Worm (Caenorhabditis elegans) whole organism, L1 larva: ENCODE measurements around the gene F07F6.7.

Source experiments
- C16A3.4 ChIP-seq: fragments of 150-350 bp; optimal IDR thresholded peaks from 2 replicates; lab custom pipeline; 2014; ENCODE audit warnings: missing biosample characterization, missing genetic modification characterization
- F16B12.6 ChIP-seq: fragments of 150-350 bp; optimal IDR thresholded peaks from 2 replicates; lab custom pipeline; 2014; ENCODE audit warnings: missing biosample characterization, missing genetic modification characterization
- Y116A8C.19 ChIP-seq: sonication (generic microtip); optimal IDR thresholded peaks from 2 replicates; lab custom pipeline; 2016; ENCODE audit warnings: missing compliant biosample characterization, missing genetic modification characterization, borderline replicate concordance
- aha-1 ChIP-seq: fragments of 150-350 bp; optimal IDR thresholded peaks from 2 replicates; lab custom pipeline; 2014; ENCODE audit warnings: missing biosample characterization, missing genetic modification characterization
- aly-2 ChIP-seq: fragments of 150-350 bp; optimal IDR thresholded peaks from 2 replicates; lab custom pipeline; 2014; ENCODE audit warnings: missing biosample characterization, missing genetic modification characterization
- ama-1 ChIP-seq: fragments of 150-350 bp; optimal IDR thresholded peaks from 2 replicates; lab custom pipeline; 2014
- ceh-63 ChIP-seq: fragments of 200-800 bp; sonication (Bioruptor generic); optimal IDR thresholded peaks from 2 replicates; lab custom pipeline; 2018; ENCODE audit warnings: mild to moderate bottlenecking, missing genetic modification characterization, missing compliant biosample characterization
- ceh-90 ChIP-seq: sonication (generic microtip); optimal IDR thresholded peaks from 2 replicates; lab custom pipeline; 2016; ENCODE audit warnings: missing genetic modification characterization, missing compliant biosample characterization
- dpl-1 ChIP-seq, 3 experiments: fragments of 150-350 bp in 2 of 3; sonication (generic microtip) in 1 of 3; optimal IDR thresholded peaks; 2 replicates each; lab custom pipeline; 2014 to 2017; ENCODE audit warnings: missing biosample characterization in 3 of 3, missing genetic modification characterization in 3 of 3, missing genetic modification reagents in 3 of 3
- dsc-1 ChIP-seq: sonication (generic microtip); optimal IDR thresholded peaks from 2 replicates; lab custom pipeline; 2016; ENCODE audit warnings: mild to moderate bottlenecking, missing genetic modification characterization, missing compliant biosample characterization
- efl-1 ChIP-seq, 4 experiments: fragments of 150-350 bp; optimal IDR thresholded peaks in 3 of 4; peaks in 1 of 4; 1 replicate in 1 of 4; 2 replicates in 3 of 4; lab custom pipeline; 2014; ENCODE audit warnings: missing biosample characterization in 2 of 4, missing genetic modification characterization in 2 of 4, missing genetic modification reagents in 2 of 4
- egl-13 ChIP-seq: sonication (generic microtip); optimal IDR thresholded peaks from 2 replicates; lab custom pipeline; 2016; ENCODE audit warnings: missing genotype, missing genetic modification reagents, missing genetic modification characterization, missing compliant biosample characterization
- elt-3 ChIP-seq, 6 experiments: fragments of 150-350 bp in 1 of 6; sonication (generic microtip); optimal IDR thresholded peaks; 2 replicates each; lab custom pipeline; 2017 to 2018; ENCODE audit warnings: missing biosample characterization in 6 of 6, missing genetic modification characterization in 6 of 6, inconsistent platforms in 1 of 6
- grh-1 ChIP-seq: fragments of 200-800 bp; sonication (Bioruptor generic); IDR thresholded peaks from 2 replicates; pipeline ENCODE4 v1.3.6; 2022; ENCODE audit warnings: missing genetic modification reagents, missing genetic modification characterization, missing compliant biosample characterization
- irx-1 ChIP-seq: sonication (generic microtip); optimal IDR thresholded peaks from 2 replicates; lab custom pipeline; 2016; ENCODE audit warnings: missing genetic modification characterization, missing compliant biosample characterization
- jun-1 ChIP-seq: fragments of 150-350 bp; optimal IDR thresholded peaks from 2 replicates; lab custom pipeline; 2014; ENCODE audit warnings: missing biosample characterization, missing genetic modification reagents, missing genetic modification characterization
- lin-14 ChIP-seq: fragments of 200-800 bp; sonication (Bioruptor generic); optimal IDR thresholded peaks from 2 replicates; lab custom pipeline; 2018; ENCODE audit warnings: mild to moderate bottlenecking, missing genetic modification characterization, moderate library complexity, missing compliant biosample characterization
- lin-15B ChIP-seq: fragments of 150-350 bp; sonication (generic microtip); optimal IDR thresholded peaks from 3 replicates; lab custom pipeline; 2014; ENCODE audit warnings: missing biosample characterization, missing genetic modification characterization
- lin-35 ChIP-seq, 2 experiments: fragments of 150-350 bp; optimal IDR thresholded peaks; 2 replicates each; lab custom pipeline; 2014; ENCODE audit warnings: missing biosample characterization in 2 of 2, missing genetic modification characterization in 2 of 2, missing genetic modification reagents in 2 of 2
- lsy-2 ChIP-seq, 2 experiments: fragments of 150-350 bp; optimal IDR thresholded peaks; 2 replicates each; lab custom pipeline; 2014; ENCODE audit warnings: missing biosample characterization in 2 of 2, missing genetic modification characterization in 2 of 2
- mdl-1 ChIP-seq, 2 experiments: fragments of 150-350 bp; optimal IDR thresholded peaks; 2 replicates each; lab custom pipeline; 2014 to 2017; ENCODE audit warnings: missing biosample characterization in 2 of 2, missing genetic modification characterization in 2 of 2, inconsistent platforms in 1 of 2
- mep-1 ChIP-seq: fragments of 150-350 bp; optimal IDR thresholded peaks from 2 replicates; lab custom pipeline; 2014; ENCODE audit warnings: missing biosample characterization, missing genetic modification characterization
- nhr-11 ChIP-seq: fragments of 150-350 bp; optimal IDR thresholded peaks from 2 replicates; lab custom pipeline; 2014; ENCODE audit warnings: missing biosample characterization, missing genetic modification characterization
- nhr-20 ChIP-seq: sonication (generic microtip); optimal IDR thresholded peaks from 2 replicates; lab custom pipeline; 2016; ENCODE audit warnings: mild to moderate bottlenecking, missing genetic modification characterization, missing compliant biosample characterization
- nhr-237 ChIP-seq: fragments of 150-350 bp; optimal IDR thresholded peaks from 2 replicates; lab custom pipeline; 2014; ENCODE audit warnings: missing biosample characterization, missing genetic modification characterization
- nhr-47 ChIP-seq: sonication (generic microtip); optimal IDR thresholded peaks from 2 replicates; lab custom pipeline; 2016; ENCODE audit warnings: mild to moderate bottlenecking, missing genetic modification characterization, moderate library complexity, missing compliant biosample characterization
- nhr-71 ChIP-seq: sonication (generic microtip); optimal IDR thresholded peaks from 2 replicates; lab custom pipeline; 2016; ENCODE audit warnings: mild to moderate bottlenecking, missing genetic modification characterization, moderate library complexity, missing compliant biosample characterization
- nhr-77 ChIP-seq: fragments of 150-350 bp; optimal IDR thresholded peaks from 2 replicates; lab custom pipeline; 2014; ENCODE audit warnings: missing biosample characterization, missing genetic modification characterization
- nhr-85 ChIP-seq: sonication (generic microtip); peaks from one replicate; lab custom pipeline; 2016; ENCODE audit warnings: missing genetic modification characterization, inconsistent platforms, missing compliant biosample characterization
- nhr-90 ChIP-seq: sonication (generic microtip); optimal IDR thresholded peaks from 2 replicates; lab custom pipeline; 2016; ENCODE audit warnings: mild to moderate bottlenecking, missing genetic modification characterization, missing compliant biosample characterization; ENCODE audit not compliant: poor library complexity
- pag-3 ChIP-seq: sonication (generic microtip); optimal IDR thresholded peaks from 2 replicates; lab custom pipeline; 2017; ENCODE audit warnings: missing genetic modification characterization, mild to moderate bottlenecking, missing compliant biosample characterization, antibody characterized with exemption, borderline replicate concordance; ENCODE audit not compliant: insufficient read depth
- pax-3 ChIP-seq: fragments of 200-800 bp; sonication (Bioruptor generic); optimal IDR thresholded peaks from 2 replicates; lab custom pipeline; 2018; ENCODE audit warnings: mild to moderate bottlenecking, missing genetic modification characterization, moderate library complexity, missing compliant biosample characterization
- pqm-1 ChIP-seq: sonication (generic microtip); optimal IDR thresholded peaks from 3 replicates; lab custom pipeline; 2017; ENCODE audit warnings: missing biosample characterization, missing genetic modification characterization
- rnt-1 ChIP-seq: sonication (generic microtip); optimal IDR thresholded peaks from 2 replicates; lab custom pipeline; 2016; ENCODE audit warnings: mild to moderate bottlenecking, missing genetic modification characterization, moderate library complexity, missing compliant biosample characterization
- skn-1 ChIP-seq: fragments of 150-350 bp; optimal IDR thresholded peaks from 2 replicates; lab custom pipeline; 2014; ENCODE audit warnings: missing biosample characterization, missing genetic modification characterization
- snpc-4 ChIP-seq: fragments of 150-350 bp; optimal IDR thresholded peaks from 2 replicates; lab custom pipeline; 2014; ENCODE audit warnings: missing biosample characterization, missing genetic modification characterization
- snu-23 ChIP-seq: sonication (generic microtip); optimal IDR thresholded peaks from 2 replicates; lab custom pipeline; 2016; ENCODE audit warnings: missing genetic modification characterization, missing compliant biosample characterization
- sptf-1 ChIP-seq: fragments of 150-350 bp; optimal IDR thresholded peaks from 2 replicates; lab custom pipeline; 2014; ENCODE audit warnings: missing biosample characterization, missing genetic modification characterization
- sup-37 ChIP-seq: fragments of 200-800 bp; sonication (Bioruptor generic); optimal IDR thresholded peaks from 2 replicates; lab custom pipeline; 2018; ENCODE audit warnings: mild to moderate bottlenecking, missing genetic modification characterization, missing compliant biosample characterization
- unc-30 ChIP-seq: sonication (generic microtip); optimal IDR thresholded peaks from 2 replicates; lab custom pipeline; 2017; ENCODE audit warnings: missing biosample characterization, missing genetic modification characterization
- unc-86 ChIP-seq: sonication (generic microtip); optimal IDR thresholded peaks from 2 replicates; lab custom pipeline; 2016; ENCODE audit warnings: missing genetic modification characterization, missing compliant biosample characterization
- xbp-1 ChIP-seq: sonication (generic microtip); optimal IDR thresholded peaks from 2 replicates; lab custom pipeline; 2016; ENCODE audit warnings: missing genetic modification characterization, missing compliant biosample characterization
- zip-4 ChIP-seq: fragments of 200-800 bp; sonication (Bioruptor generic); optimal IDR thresholded peaks from 2 replicates; lab custom pipeline; 2018; ENCODE audit warnings: mild to moderate bottlenecking, missing genetic modification characterization, moderate library complexity, missing compliant biosample characterization

F07F6.7 gene

DNA sequence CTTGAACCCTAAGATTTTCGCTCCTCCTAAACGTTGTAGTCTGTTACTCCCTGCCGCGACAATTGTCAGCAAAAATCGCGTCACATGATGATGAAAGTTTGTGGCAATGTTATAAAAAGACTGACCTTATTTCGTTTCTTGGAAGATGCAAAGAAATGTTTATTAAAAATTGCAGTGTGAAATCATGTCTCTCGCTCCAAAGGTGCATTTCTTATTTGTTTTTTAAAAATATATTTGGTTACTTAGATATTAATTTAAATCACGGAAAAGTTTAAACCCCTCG is 45.5 kb downstream of the F07F6.7 start:
- no peak for TF ChIP-seq Y116A8C.19 (tag; lab: Kevin White, UChicago)
- no peak for TF ChIP-seq pag-3 (tag; lab: Kevin White, UChicago)
- TF ChIP-seq lin-14 (GFP tag; lab: Kevin White, UChicago), result peak; percentile 17
- peak; percentile 13 for TF ChIP-seq xbp-1 (tag; lab: Kevin White, UChicago)
- TF ChIP-seq nhr-71 (tag; lab: Kevin White, UChicago), result peak; percentile 64
- TF ChIP-seq mep-1 (tag; lab: Kevin White, UChicago), result no peak
- no peak for TF ChIP-seq egl-13 (tag; lab: Kevin White, UChicago)
- TF ChIP-seq dsc-1 (tag; lab: Kevin White, UChicago), result no peak
- TF ChIP-seq pax-3 (tag; lab: Kevin White, UChicago), result no peak
- peak; percentile 25 for TF ChIP-seq nhr-90 (tag; lab: Kevin White, UChicago)
- no peak for TF ChIP-seq zip-4 (GFP tag; lab: Kevin White, UChicago)
- TF ChIP-seq efl-1 (optimal IDR thresholded peaks at IDR 0.05; lab: Kevin White, UChicago), result no peak
- TF ChIP-seq efl-1 (GFP tag; optimal IDR thresholded peaks at IDR 0.05 in 1 of 2; lab: Kevin White, UChicago), result no peak
- peak; percentile 60 for TF ChIP-seq nhr-20 (tag; lab: Kevin White, UChicago)
- TF ChIP-seq pqm-1 (tag; lab: Kevin White, UChicago), result no peak
- no peak for TF ChIP-seq lsy-2 (tag; optimal IDR thresholded peaks at IDR 0.05; lab: Kevin White, UChicago)
- TF ChIP-seq lin-15B, result no peak
- TF ChIP-seq unc-30 (tag; lab: Kevin White, UChicago), result no peak
- no peak for TF ChIP-seq C16A3.4
- peak in 1 of 6 experiments; percentile 37 for TF ChIP-seq elt-3 (tag; optimal IDR thresholded peaks at IDR 0.05; lab: Kevin White, UChicago)
- TF ChIP-seq snpc-4 (tag; lab: Kevin White, UChicago), result no peak
- peak; percentile 13 to 47 for TF ChIP-seq lin-35 (GFP tag; optimal IDR thresholded peaks at IDR 0.05; lab: Kevin White, UChicago)
- peak; percentile 92 for TF ChIP-seq skn-1
- peak; percentile 12 for TF ChIP-seq rnt-1 (tag; lab: Kevin White, UChicago)
- no peak for TF ChIP-seq sptf-1 (tag; lab: Kevin White, UChicago)
- TF ChIP-seq sup-37 (GFP tag; lab: Kevin White, UChicago), result no peak
- TF ChIP-seq grh-1 (GFP tag; lab: Robert Waterston, UW), result no peak
- TF ChIP-seq mdl-1 (tag; optimal IDR thresholded peaks at IDR 0.05; lab: Kevin White, UChicago), result no peak
- TF ChIP-seq nhr-85 (tag; lab: Kevin White, UChicago), result peak; percentile 80
- TF ChIP-seq nhr-237 (tag; lab: Kevin White, UChicago), result no peak
- TF ChIP-seq ceh-90 (tag; lab: Kevin White, UChicago), result no peak
- TF ChIP-seq irx-1 (tag; lab: Kevin White, UChicago), result no peak
- TF ChIP-seq unc-86, result no peak
- no peak for TF ChIP-seq aly-2
- TF ChIP-seq ceh-63 (GFP tag; lab: Kevin White, UChicago), result no peak
- no peak for TF ChIP-seq jun-1
- TF ChIP-seq dpl-1 (GFP tag; optimal IDR thresholded peaks at IDR 0.05; lab: Kevin White, UChicago), result peak in 1 of 3 experiments; percentile 16
- TF ChIP-seq ama-1 (lab: Kevin White, UChicago), result no peak
- peak; percentile 22 for TF ChIP-seq nhr-47 (tag; lab: Kevin White, UChicago)
- no peak for TF ChIP-seq F16B12.6 (tag; lab: Kevin White, UChicago)
- no peak for TF ChIP-seq nhr-77 (tag; lab: Kevin White, UChicago)
- no peak for TF ChIP-seq nhr-11 (tag; lab: Kevin White, UChicago)
- TF ChIP-seq aha-1, result no peak
- TF ChIP-seq snu-23 (GFP tag; lab: Kevin White, UChicago), result peak; percentile 35
